Worm (Caenorhabditis elegans) whole organism, L2 larva: ENCODE data around the gene nhr-53.
A peak's percentile ranks its signal among the peaks of the same experiment; 100 is the strongest.
"Not testable (repeated sequence)": the region's sequence is repeated elsewhere in the genome, so short reads cannot be mapped to it uniquely, and the experiment has no call there.

Experiments
- C34F6.9 ChIP-seq: fragments of 150-350 bp; optimal IDR thresholded peaks from 2 replicates; lab custom pipeline; 2014; ENCODE audit warnings: missing biosample characterization, missing genetic modification characterization
- F13H6.1 ChIP-seq: sonication (generic microtip); optimal IDR thresholded peaks from 2 replicates; lab custom pipeline; 2016; ENCODE audit warnings: missing genetic modification characterization, missing compliant biosample characterization
- R02D3.7 ChIP-seq: fragments of 150-350 bp; optimal IDR thresholded peaks from 2 replicates; lab custom pipeline; 2014; ENCODE audit warnings: missing biosample characterization, missing genetic modification characterization
- Y55F3AM.14 ChIP-seq: fragments of 200-800 bp; sonication (Bioruptor generic); optimal IDR thresholded peaks from 2 replicates; lab custom pipeline; 2018; ENCODE audit warnings: mild to moderate bottlenecking, missing genetic modification characterization, missing compliant biosample characterization
- ZK546.5 ChIP-seq: sonication (generic microtip); optimal IDR thresholded peaks from 2 replicates; lab custom pipeline; 2017; ENCODE audit warnings: missing biosample characterization, missing genetic modification characterization
- alr-1 ChIP-seq: fragments of 150-350 bp; optimal IDR thresholded peaks from 2 replicates; lab custom pipeline; 2014; ENCODE audit warnings: missing biosample characterization, missing genetic modification characterization
- aly-2 ChIP-seq: fragments of 150-350 bp; optimal IDR thresholded peaks from 2 replicates; lab custom pipeline; 2014; ENCODE audit warnings: missing biosample characterization, missing genetic modification characterization
- ama-1 ChIP-seq: fragments of 150-350 bp; optimal IDR thresholded peaks from 2 replicates; lab custom pipeline; 2018; ENCODE audit warnings: inconsistent platforms
- blmp-1 ChIP-seq: sonication (generic microtip); optimal IDR thresholded peaks from 2 replicates; lab custom pipeline; 2017; ENCODE audit warnings: missing genetic modification characterization, mild to moderate bottlenecking, missing compliant biosample characterization, antibody characterized with exemption, moderate library complexity; ENCODE audit not compliant: insufficient read depth
- ceh-16 ChIP-seq: fragments of 150-350 bp; optimal IDR thresholded peaks from 2 replicates; lab custom pipeline; 2014; ENCODE audit warnings: missing biosample characterization, missing genetic modification characterization
- ceh-82 ChIP-seq: fragments of 150-350 bp; optimal IDR thresholded peaks from 2 replicates; lab custom pipeline; 2014; ENCODE audit warnings: missing biosample characterization, missing genetic modification characterization
- crh-2 ChIP-seq: sonication (generic microtip); optimal IDR thresholded peaks from 2 replicates; lab custom pipeline; 2017; ENCODE audit warnings: missing biosample characterization, missing genetic modification characterization
- dmd-4 ChIP-seq: sonication (generic microtip); optimal IDR thresholded peaks from 2 replicates; lab custom pipeline; 2017; ENCODE audit warnings: missing biosample characterization, missing genetic modification characterization
- egl-27 ChIP-seq: sonication (generic microtip); optimal IDR thresholded peaks from 3 replicates; lab custom pipeline; 2017; ENCODE audit warnings: missing biosample characterization, missing genetic modification reagents, missing genetic modification characterization
- elt-1 ChIP-seq: fragments of 150-350 bp; optimal IDR thresholded peaks from 2 replicates; lab custom pipeline; 2014; ENCODE audit warnings: missing biosample characterization, missing genetic modification characterization
- elt-3 ChIP-seq: sonication (generic microtip); optimal IDR thresholded peaks from 2 replicates; lab custom pipeline; 2017; ENCODE audit warnings: missing biosample characterization, missing genetic modification characterization
- fos-1 ChIP-seq: fragments of 150-350 bp; optimal IDR thresholded peaks from 2 replicates; lab custom pipeline; 2014; ENCODE audit warnings: missing biosample characterization, missing genetic modification characterization
- gmeb-1 ChIP-seq: fragments of 150-350 bp; optimal IDR thresholded peaks from 2 replicates; lab custom pipeline; 2014; ENCODE audit warnings: missing biosample characterization, missing genetic modification characterization
- lin-11 ChIP-seq: fragments of 150-350 bp; sonication (generic microtip); optimal IDR thresholded peaks from 2 replicates; lab custom pipeline; 2014; ENCODE audit warnings: missing biosample characterization, missing genetic modification characterization, inconsistent platforms, mixed read lengths
- lin-13 ChIP-seq: fragments of 150-350 bp; optimal IDR thresholded peaks from 2 replicates; lab custom pipeline; 2014; ENCODE audit warnings: missing biosample characterization, missing genetic modification reagents, missing genetic modification characterization
- lin-39 ChIP-seq: fragments of 150-350 bp; optimal IDR thresholded peaks from 2 replicates; lab custom pipeline; 2014; ENCODE audit warnings: missing biosample characterization, missing genetic modification reagents, missing genetic modification characterization
- lsy-2 ChIP-seq, 2 experiments: fragments of 150-350 bp in 1 of 2; sonication (generic microtip) in 1 of 2; optimal IDR thresholded peaks; 2 replicates each; lab custom pipeline; 2014 to 2017; ENCODE audit warnings: missing biosample characterization in 2 of 2, missing genetic modification characterization in 2 of 2
- mab-5 ChIP-seq: fragments of 150-350 bp; optimal IDR thresholded peaks from 2 replicates; lab custom pipeline; 2014; ENCODE audit warnings: missing biosample characterization, missing genetic modification characterization
- mbf-1 ChIP-seq: sonication (generic microtip); optimal IDR thresholded peaks from 2 replicates; lab custom pipeline; 2017; ENCODE audit warnings: missing biosample characterization, missing genetic modification characterization
- mdl-1 ChIP-seq, 2 experiments: fragments of 150-350 bp in 1 of 2; sonication (generic microtip) in 1 of 2; optimal IDR thresholded peaks; 2 replicates each; lab custom pipeline; 2017; ENCODE audit warnings: missing biosample characterization in 2 of 2, missing genetic modification characterization in 2 of 2
- nhr-10 ChIP-seq: sonication (generic microtip); optimal IDR thresholded peaks from 2 replicates; lab custom pipeline; 2017; ENCODE audit warnings: missing biosample characterization, missing genetic modification characterization
- nhr-11 ChIP-seq: fragments of 150-350 bp; optimal IDR thresholded peaks from 2 replicates; lab custom pipeline; 2014; ENCODE audit warnings: missing biosample characterization, missing genetic modification characterization
- nhr-12 ChIP-seq: fragments of 150-350 bp; optimal IDR thresholded peaks from 2 replicates; lab custom pipeline; 2014; ENCODE audit warnings: missing biosample characterization, missing genetic modification characterization
- nhr-129 ChIP-seq: fragments of 150-350 bp; optimal IDR thresholded peaks from 2 replicates; lab custom pipeline; 2014; ENCODE audit warnings: missing biosample characterization, missing genetic modification characterization
- nhr-21 ChIP-seq: fragments of 150-350 bp; optimal IDR thresholded peaks from 2 replicates; lab custom pipeline; 2014; ENCODE audit warnings: missing biosample characterization, missing genetic modification characterization
- nhr-23 ChIP-seq: fragments of 150-350 bp; optimal IDR thresholded peaks from 2 replicates; lab custom pipeline; 2014; ENCODE audit warnings: missing biosample characterization, missing genetic modification reagents, missing genetic modification characterization
- nhr-237 ChIP-seq: fragments of 150-350 bp; optimal IDR thresholded peaks from 2 replicates; lab custom pipeline; 2014; ENCODE audit warnings: missing biosample characterization, missing genetic modification characterization
- nhr-25 ChIP-seq: fragments of 150-350 bp; sonication (generic microtip); optimal IDR thresholded peaks from 3 replicates; lab custom pipeline; 2014; ENCODE audit warnings: missing biosample characterization, missing genetic modification characterization
- nhr-6 ChIP-seq: fragments of 150-350 bp; optimal IDR thresholded peaks from 2 replicates; lab custom pipeline; 2014; ENCODE audit warnings: missing biosample characterization, missing genetic modification characterization
- nhr-77 ChIP-seq: fragments of 150-350 bp; optimal IDR thresholded peaks from 2 replicates; lab custom pipeline; 2014; ENCODE audit warnings: missing biosample characterization, missing genetic modification characterization
- peb-1 ChIP-seq: fragments of 150-350 bp; optimal IDR thresholded peaks from 2 replicates; lab custom pipeline; 2014; ENCODE audit warnings: missing biosample characterization, missing genetic modification characterization
- sem-4 ChIP-seq: fragments of 150-350 bp; optimal IDR thresholded peaks from 2 replicates; lab custom pipeline; 2014; ENCODE audit warnings: missing biosample characterization, missing genetic modification reagents, missing genetic modification characterization
- skn-1 ChIP-seq: sonication (generic microtip); optimal IDR thresholded peaks from 2 replicates; lab custom pipeline; 2017; ENCODE audit warnings: missing biosample characterization, missing genetic modification characterization
- sma-3 ChIP-seq: sonication (generic microtip); optimal IDR thresholded peaks from 2 replicates; lab custom pipeline; 2016; ENCODE audit warnings: missing genetic modification reagents, missing genetic modification characterization, missing compliant biosample characterization
- snpc-4 ChIP-seq: fragments of 150-350 bp; optimal IDR thresholded peaks from 2 replicates; lab custom pipeline; 2014; ENCODE audit warnings: missing biosample characterization, missing genetic modification characterization
- unc-39 ChIP-seq: fragments of 150-350 bp; optimal IDR thresholded peaks from 2 replicates; lab custom pipeline; 2014; ENCODE audit warnings: missing biosample characterization, missing genetic modification characterization
- unc-55 ChIP-seq: fragments of 150-350 bp; sonication (generic microtip); optimal IDR thresholded peaks from 3 replicates; lab custom pipeline; 2014; ENCODE audit warnings: missing biosample characterization, missing genetic modification reagents, missing genetic modification characterization
- unc-62 ChIP-seq: fragments of 150-350 bp; optimal IDR thresholded peaks from 2 replicates; lab custom pipeline; 2014; ENCODE audit warnings: missing biosample characterization, missing genetic modification reagents, missing genetic modification characterization
- zag-1 ChIP-seq: fragments of 150-350 bp; optimal IDR thresholded peaks from 2 replicates; lab custom pipeline; 2014; ENCODE audit warnings: missing biosample characterization, missing genetic modification characterization
- ztf-1 ChIP-seq: fragments of 200-800 bp; sonication (Bioruptor generic); conservative IDR thresholded peaks from 2 replicates; pipeline ENCODE4 v1.3.6; 2022; ENCODE audit warnings: missing genetic modification characterization, missing compliant biosample characterization
- ztf-11 ChIP-seq: sonication (generic microtip); optimal IDR thresholded peaks from 2 replicates; lab custom pipeline; 2017; ENCODE audit warnings: missing biosample characterization, missing genetic modification characterization
- ztf-4 ChIP-seq: fragments of 150-350 bp; optimal IDR thresholded peaks from 2 replicates; lab custom pipeline; 2014; ENCODE audit warnings: missing biosample characterization, missing genetic modification characterization

The nhr-53 gene

DNA sequence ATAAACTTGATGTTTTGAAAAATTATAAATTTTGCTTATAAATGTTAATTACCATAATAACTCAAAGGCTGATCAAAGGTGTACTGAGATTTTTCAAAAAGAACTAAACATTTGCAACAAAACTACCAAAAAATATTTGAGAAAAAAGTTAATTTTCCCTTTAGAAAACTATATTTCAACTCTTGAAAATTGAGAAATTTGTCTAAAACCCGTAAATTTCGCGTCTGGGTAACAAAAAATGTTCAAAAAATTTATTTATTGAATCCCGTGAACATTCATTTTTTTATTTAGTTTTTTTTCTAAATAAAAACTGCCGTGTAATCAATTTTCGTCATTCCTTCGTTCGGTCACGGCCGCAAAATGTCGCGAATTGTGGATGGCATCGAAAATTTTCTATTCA lies 32.0 kb downstream of the nhr-53 start, which contains the start of gene K06B4.15:
K06B4.15 (plus strand) TSS at position 301 of the 400 bp plus-strand sequence.
- TF ChIP-seq ZK546.5; nhr-10 (tag; lab: Kevin White, UChicago); mbf-1 (tag; lab: Kevin White, UChicago): not testable (repeated sequence)

ce11 chrV:15668870-15669269 lies 33.3 kb downstream of the nhr-53 start, which contains the start of gene K06B4.4:
TSS of gene K06B4.4 (plus strand) at chrV:15669170.
- TF ChIP-seq nhr-12 (tag; lab: Kevin White, UChicago): no peak
- no peak for TF ChIP-seq Y55F3AM.14
- no peak for TF ChIP-seq zag-1 (tag; lab: Kevin White, UChicago)
- no peak for TF ChIP-seq unc-62 (GFP tag; lab: Kevin White, UChicago)
- no peak for TF ChIP-seq crh-2 (tag; lab: Kevin White, UChicago)

ce11 chrV:15668200-15668599 lies 34.0 kb downstream of the nhr-53 start, which contains the start of gene F53E4.1:
TSS of gene F53E4.1 (minus strand) at chrV:15668300.
- TF ChIP-seq Y55F3AM.14; unc-62 (GFP tag; lab: Kevin White, UChicago); lin-39 (tag; lab: Kevin White, UChicago): not testable (repeated sequence)

DNA sequence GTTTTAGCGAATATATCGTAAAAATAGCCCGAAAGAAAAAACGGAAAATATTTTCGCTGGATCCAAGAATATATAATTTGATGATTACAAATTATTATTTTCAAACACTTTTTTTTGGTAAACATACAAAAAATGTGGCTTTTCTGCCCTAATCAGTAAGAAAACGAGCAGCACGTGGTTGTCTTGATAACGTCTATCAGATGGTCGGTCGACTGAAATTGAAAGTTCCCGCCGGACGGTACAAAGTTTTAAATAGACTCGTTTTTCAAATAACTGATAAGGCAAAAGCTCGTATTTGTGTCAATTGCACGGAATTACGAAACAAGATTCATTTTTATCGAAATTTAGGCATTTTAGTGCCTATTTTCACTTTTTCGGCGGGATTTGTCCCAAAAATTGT lies 35.4 kb downstream of the nhr-53 start:
- no peak for TF ChIP-seq aly-2 (tag; lab: Kevin White, UChicago)
- TF ChIP-seq sem-4: no peak
- TF ChIP-seq zag-1 (tag; lab: Kevin White, UChicago): no peak
- TF ChIP-seq ama-1 (lab: Kevin White, UChicago): no peak
- no peak for TF ChIP-seq nhr-21 (tag; lab: Kevin White, UChicago)
- no peak for TF ChIP-seq unc-55
- TF ChIP-seq skn-1 (tag; lab: Kevin White, UChicago): peak; percentile 46
- TF ChIP-seq ztf-1 (GFP tag; lab: Robert Waterston, UW): no peak
- no peak for TF ChIP-seq elt-1
- peak; percentile 82 for TF ChIP-seq fos-1
- TF ChIP-seq alr-1 (tag; lab: Kevin White, UChicago): no peak
- TF ChIP-seq lin-11 (tag; lab: Kevin White, UChicago): no peak
- TF ChIP-seq nhr-12 (tag; lab: Kevin White, UChicago): no peak
- peak in 1 of 2 experiments; percentile 67 for TF ChIP-seq mdl-1 (tag; optimal IDR thresholded peaks at IDR 0.05; lab: Kevin White, UChicago)
- TF ChIP-seq ceh-82: no peak
- TF ChIP-seq ceh-16 (tag; lab: Kevin White, UChicago): no peak
- TF ChIP-seq nhr-237 (tag; lab: Kevin White, UChicago): no peak
- no peak for TF ChIP-seq peb-1 (tag; lab: Kevin White, UChicago)
- TF ChIP-seq snpc-4 (tag; lab: Kevin White, UChicago): no peak
- TF ChIP-seq mbf-1 (tag; lab: Kevin White, UChicago): no peak
- TF ChIP-seq egl-27 (tag; lab: Kevin White, UChicago): no peak
- no peak for TF ChIP-seq ztf-11 (tag; lab: Kevin White, UChicago)
- TF ChIP-seq Y55F3AM.14: no peak
- peak; percentile 67 for TF ChIP-seq blmp-1
- TF ChIP-seq C34F6.9: no peak
- peak; percentile 65 for TF ChIP-seq gmeb-1 (tag; lab: Kevin White, UChicago)
- TF ChIP-seq unc-39: no peak
- TF ChIP-seq lin-39 (tag; lab: Kevin White, UChicago): no peak
- TF ChIP-seq nhr-77 (tag; lab: Kevin White, UChicago): no peak
- TF ChIP-seq nhr-11 (tag; lab: Kevin White, UChicago): no peak
- TF ChIP-seq dmd-4 (tag; lab: Kevin White, UChicago): no peak
- no peak for TF ChIP-seq nhr-6
- no peak for TF ChIP-seq elt-3 (tag; lab: Kevin White, UChicago)
- TF ChIP-seq R02D3.7 (tag; lab: Kevin White, UChicago): no peak
- TF ChIP-seq sma-3 (GFP tag; lab: Kevin White, UChicago): peak; percentile 33
- TF ChIP-seq nhr-10 (tag; lab: Kevin White, UChicago): no peak
- no peak for TF ChIP-seq ztf-4 (tag; lab: Kevin White, UChicago)
- TF ChIP-seq nhr-23: no peak
- no peak for TF ChIP-seq nhr-25 (tag; lab: Kevin White, UChicago)
- no peak for TF ChIP-seq mab-5
- peak; percentile 66 for TF ChIP-seq F13H6.1 (tag; lab: Kevin White, UChicago)
- no peak for TF ChIP-seq unc-62 (GFP tag; lab: Kevin White, UChicago)
- no peak for TF ChIP-seq nhr-129
- TF ChIP-seq lin-13 (GFP tag; lab: Kevin White, UChicago): no peak
- TF ChIP-seq crh-2 (tag; lab: Kevin White, UChicago): peak; percentile 72
- no peak for TF ChIP-seq ZK546.5
- no peak for TF ChIP-seq lsy-2 (tag; optimal IDR thresholded peaks at IDR 0.05; lab: Kevin White, UChicago)
